Fruit fly (Drosophila melanogaster) whole organism, wandering third instar larva: ENCODE results near the gene cpb.

Experiments used
- HLH106 ChIP-seq: fragments of 200-800 bp; optimal IDR thresholded peaks from 3 replicates; lab custom pipeline; 2019; ENCODE audit warnings: missing biosample characterization, mild to moderate bottlenecking, missing genetic modification characterization, moderate library complexity
- Myc ChIP-seq: fragments of >200 bp; optimal IDR thresholded peaks from 2 replicates; lab custom pipeline; 2017
- Vsx2 ChIP-seq: fragments of 200-300, 225-300 bp; sonication (Bioruptor generic); optimal IDR thresholded peaks from 2 replicates; lab custom pipeline; 2018; ENCODE audit warnings: missing biosample characterization, missing genetic modification characterization; ENCODE audit not compliant: partially characterized antibody
- br ChIP-seq: fragments of 200-800 bp; sonication (Bioruptor generic); optimal IDR thresholded peaks from 2 replicates; lab custom pipeline; 2016; ENCODE audit warnings: missing biosample characterization, missing genetic modification characterization
- dmrt93B ChIP-seq: fragments of 200-800 bp; sonication (Bioruptor generic); optimal IDR thresholded peaks from 2 replicates; lab custom pipeline; 2018; ENCODE audit warnings: missing biosample characterization, mild to moderate bottlenecking, missing genetic modification characterization
- fru ChIP-seq: fragments of 200-800 bp; sonication (Bioruptor generic); optimal IDR thresholded peaks from 3 replicates; lab custom pipeline; 2016; ENCODE audit warnings: missing biosample characterization, mild to moderate bottlenecking, missing genetic modification characterization
- lola ChIP-seq: fragments of >200 bp; optimal IDR thresholded peaks from 2 replicates; lab custom pipeline; 2017; ENCODE audit warnings: missing biosample characterization, missing genetic modification characterization
- psq ChIP-seq: fragments of 200-800 bp; sonication (Bioruptor generic); optimal IDR thresholded peaks from 3 replicates; lab custom pipeline; 2017; ENCODE audit warnings: missing biosample characterization, mild to moderate bottlenecking, missing genetic modification characterization, moderate library complexity
- rgr ChIP-seq: fragments of 200-800 bp; sonication (Bioruptor generic); optimal IDR thresholded peaks from 3 replicates; lab custom pipeline; 2016; ENCODE audit warnings: missing biosample characterization, mild to moderate bottlenecking, missing genetic modification characterization

DNA sequence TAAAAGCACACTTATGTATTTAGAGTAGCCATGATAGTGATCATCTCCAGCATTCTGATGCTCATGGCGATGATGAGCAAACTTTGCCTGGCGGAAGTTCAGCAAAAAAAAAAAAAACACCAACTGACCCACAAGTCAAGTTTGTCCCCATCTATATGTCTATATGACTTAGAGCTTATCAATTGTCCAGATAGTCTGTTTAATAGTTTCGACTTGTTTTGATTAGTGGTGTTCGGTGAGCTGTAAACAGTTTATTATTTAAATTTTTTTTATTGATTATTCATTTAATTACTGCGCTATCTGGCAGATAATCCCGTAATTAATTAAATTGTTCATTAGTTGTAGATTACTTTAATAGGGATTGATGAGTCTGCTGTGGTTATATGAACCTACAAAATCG lies 39.1 kb downstream of the cpb start:
- TF ChIP-seq Vsx2 (GFP tag; lab: Kevin White, UChicago) (no peak), br (GFP tag; lab: Kevin White, UChicago) (no peak), Myc (no peak), lola (GFP tag; lab: Kevin White, UChicago) (no peak), dmrt93B (GFP tag; lab: Kevin White, UChicago) (no peak), HLH106 (tag; lab: Kevin White, UChicago) (no peak), rgr (GFP tag; lab: Kevin White, UChicago) (no peak), fru (GFP tag; lab: Kevin White, UChicago) (no peak), psq (GFP tag; lab: Kevin White, UChicago) (no peak)
